Fruit fly (Drosophila melanogaster) whole organism, embryonic: ENCODE data around the gene Lcp65Ae.

ENCODE experiments used
- CG10274 ChIP-seq: fragments of 200-800 bp; sonication (Bioruptor generic); optimal IDR thresholded peaks from 3 replicates; lab custom pipeline; 2017; ENCODE audit warnings: missing biosample characterization, mild to moderate bottlenecking, missing genetic modification characterization
- CG10959 ChIP-seq: fragments of 200-800 bp; sonication (Bioruptor generic); IDR thresholded peaks from 2 replicates; pipeline ENCODE4 v1.3.6; 2022; ENCODE audit warnings: missing biosample characterization, missing genetic modification characterization
- CG11723 ChIP-seq: fragments of 200-800 bp; sonication (Bioruptor generic); optimal IDR thresholded peaks from 2 replicates; lab custom pipeline; 2017; ENCODE audit warnings: missing biosample characterization, mild to moderate bottlenecking, missing genetic modification characterization
- CG12299 ChIP-seq: fragments of 200-800 bp; sonication (Bioruptor generic); optimal IDR thresholded peaks from 2 replicates; lab custom pipeline; 2018; ENCODE audit warnings: missing biosample characterization, mild to moderate bottlenecking, missing genetic modification characterization
- CG12391 ChIP-seq: fragments of 200-800 bp; sonication (Bioruptor generic); optimal IDR thresholded peaks from 3 replicates; lab custom pipeline; 2018; ENCODE audit warnings: missing biosample characterization, mild to moderate bottlenecking, missing genetic modification characterization, moderate library complexity
- CG15269 ChIP-seq: fragments of 200-800 bp; sonication (Bioruptor generic); optimal IDR thresholded peaks from 2 replicates; lab custom pipeline; 2018; ENCODE audit warnings: missing biosample characterization, mild to moderate bottlenecking, missing genetic modification characterization, moderate library complexity
- CG1602 ChIP-seq: fragments of 200-800 bp; sonication (Bioruptor generic); optimal IDR thresholded peaks from 3 replicates; lab custom pipeline; 2016; ENCODE audit warnings: missing biosample characterization, missing genetic modification characterization
- CG1603 ChIP-seq: fragments of 200-800 bp; sonication (Bioruptor generic); optimal IDR thresholded peaks from 2 replicates; lab custom pipeline; 2019; ENCODE audit warnings: missing biosample characterization, mild to moderate bottlenecking, missing genetic modification characterization, moderate library complexity
- CG17328 ChIP-seq: fragments of 200-800 bp; sonication (Bioruptor generic); IDR thresholded peaks from 2 replicates; pipeline ENCODE4 v1.3.6; 2022; ENCODE audit warnings: missing biosample characterization, missing genetic modification characterization
- CG17359 ChIP-seq: fragments of 200-800 bp; sonication (Bioruptor generic); optimal IDR thresholded peaks from 3 replicates; lab custom pipeline; 2018; ENCODE audit warnings: missing biosample characterization, mild to moderate bottlenecking, missing genetic modification characterization, moderate library complexity
- CG17802 ChIP-seq: fragments of 200-800 bp; sonication (Bioruptor generic); optimal IDR thresholded peaks from 2 replicates; lab custom pipeline; 2018; ENCODE audit warnings: missing biosample characterization, mild to moderate bottlenecking, missing genetic modification characterization, moderate library complexity
- CG1832 ChIP-seq: fragments of 200-800 bp; sonication (Bioruptor generic); optimal IDR thresholded peaks from 2 replicates; lab custom pipeline; 2017; ENCODE audit warnings: missing biosample characterization, mild to moderate bottlenecking, missing genetic modification characterization, inconsistent platforms
- CG18476 ChIP-seq: fragments of 200-800 bp; sonication (Bioruptor generic); optimal IDR thresholded peaks from 2 replicates; lab custom pipeline; 2016; ENCODE audit warnings: missing biosample characterization, mild to moderate bottlenecking, missing genetic modification characterization
- CG30431 ChIP-seq: fragments of 200-800 bp; sonication (Bioruptor generic); optimal IDR thresholded peaks from 2 replicates; lab custom pipeline; 2017; ENCODE audit warnings: missing biosample characterization, missing genetic modification characterization
- CG3281 ChIP-seq: fragments of 200-800 bp; sonication (Bioruptor generic); optimal IDR thresholded peaks from 3 replicates; lab custom pipeline; 2017; ENCODE audit warnings: missing biosample characterization, mild to moderate bottlenecking, missing genetic modification characterization
- CG33557 ChIP-seq: fragments of 200-800 bp; sonication (Bioruptor generic); optimal IDR thresholded peaks from 2 replicates; lab custom pipeline; 2019; ENCODE audit warnings: missing biosample characterization, mild to moderate bottlenecking, missing genetic modification characterization, moderate library complexity
- CG5180 ChIP-seq: fragments of 200-800 bp; sonication (Bioruptor generic); optimal IDR thresholded peaks from 3 replicates; lab custom pipeline; 2017; ENCODE audit warnings: missing biosample characterization, missing genetic modification characterization, mild to moderate bottlenecking, moderate library complexity, missing genetic modification reagents
- CG6689 ChIP-seq: fragments of 200-800 bp; sonication (Bioruptor generic); IDR thresholded peaks from 2 replicates; pipeline ENCODE4 v1.3.6; 2022; ENCODE audit warnings: missing biosample characterization, missing genetic modification characterization
- CG6813 ChIP-seq: fragments of 200-800 bp; sonication (Bioruptor generic); optimal IDR thresholded peaks from 2 replicates; lab custom pipeline; 2017; ENCODE audit warnings: missing biosample characterization, missing genetic modification characterization, mild to moderate bottlenecking, moderate library complexity, missing genetic modification reagents
- CG7987 ChIP-seq: fragments of 200-800 bp; sonication (Bioruptor generic); optimal IDR thresholded peaks from 2 replicates; lab custom pipeline; 2018; ENCODE audit warnings: missing biosample characterization, mild to moderate bottlenecking, missing genetic modification characterization, moderate library complexity
- CG8290 ChIP-seq, 3 experiments: fragments of 200-800 bp; sonication (Bioruptor generic); optimal IDR thresholded peaks; 2 replicates each; lab custom pipeline; 2016 to 2019; ENCODE audit warnings: missing biosample characterization in 3 of 3, missing genetic modification characterization in 3 of 3, mild to moderate bottlenecking in 2 of 3, moderate library complexity in 1 of 3
- CG9817 ChIP-seq: fragments of 200-800 bp; sonication (Bioruptor generic); optimal IDR thresholded peaks from 2 replicates; lab custom pipeline; 2018; ENCODE audit warnings: missing biosample characterization, mild to moderate bottlenecking, missing genetic modification characterization, moderate library complexity
- CG9932 ChIP-seq: fragments of 200-800 bp; sonication (Bioruptor generic); IDR thresholded peaks from 2 replicates; pipeline ENCODE4 v1.3.6; 2022; ENCODE audit warnings: missing biosample characterization, missing genetic modification characterization
- Deaf1 ChIP-seq: fragments of 200-800 bp; optimal IDR thresholded peaks from 3 replicates; lab custom pipeline; 2019; ENCODE audit warnings: missing biosample characterization, mild to moderate bottlenecking, missing genetic modification characterization, moderate library complexity
- ERR ChIP-seq: fragments of 200-800 bp; sonication (Bioruptor generic); optimal IDR thresholded peaks from 2 replicates; lab custom pipeline; 2016; ENCODE audit warnings: missing biosample characterization, missing genetic modification characterization
- Elba2 ChIP-seq: fragments of 200-800 bp; sonication (Bioruptor generic); optimal IDR thresholded peaks from 3 replicates; lab custom pipeline; 2016; ENCODE audit warnings: missing biosample characterization, missing genetic modification characterization
- HLH4C ChIP-seq: fragments of 200-800 bp; sonication (Bioruptor generic); IDR thresholded peaks from 3 replicates; pipeline ENCODE4 v1.3.6; 2022; ENCODE audit warnings: missing biosample characterization, missing genetic modification characterization; ENCODE audit not compliant: partially characterized antibody
- Kr ChIP-seq: fragments of 200-800 bp; sonication (Bioruptor generic); optimal IDR thresholded peaks from 2 replicates; lab custom pipeline; 2017; ENCODE audit warnings: missing biosample characterization, mild to moderate bottlenecking, missing genetic modification characterization
- Max ChIP-seq: fragments of 200-800 bp; sonication (Bioruptor generic); optimal IDR thresholded peaks from 2 replicates; lab custom pipeline; 2016; ENCODE audit warnings: missing biosample characterization, mild to moderate bottlenecking, missing genetic modification characterization
- Scr ChIP-seq: fragments of 200-800 bp; sonication (Bioruptor generic); IDR thresholded peaks from 2 replicates; pipeline ENCODE4 v1.3.6; 2022; ENCODE audit warnings: missing biosample characterization, missing genetic modification characterization; ENCODE audit not compliant: partially characterized antibody
- al ChIP-seq: fragments of 200-800 bp; sonication (Bioruptor generic); IDR thresholded peaks from 2 replicates; pipeline ENCODE4 v1.3.6; 2022; ENCODE audit warnings: missing biosample characterization, missing genetic modification characterization
- cad ChIP-seq: fragments of >200 bp; optimal IDR thresholded peaks from 2 replicates; lab custom pipeline; 2017; ENCODE audit warnings: missing biosample characterization, missing genetic modification characterization
- crp ChIP-seq, 2 experiments: fragments of 200-800 bp; sonication (Bioruptor generic); optimal IDR thresholded peaks; 2 replicates in 1 of 2; 3 replicates in 1 of 2; lab custom pipeline; 2017; ENCODE audit warnings: missing biosample characterization in 2 of 2, missing genetic modification characterization in 2 of 2, mild to moderate bottlenecking in 1 of 2, moderate library complexity in 1 of 2
- dysf ChIP-seq: fragments of 200-800 bp; sonication (Bioruptor generic); IDR thresholded peaks from 3 replicates; pipeline ENCODE4 v1.3.6; 2022; ENCODE audit warnings: missing biosample characterization, missing genetic modification characterization
- en ChIP-seq: fragments of 200-800 bp; sonication (Bioruptor generic); optimal IDR thresholded peaks from 2 replicates; lab custom pipeline; 2016; ENCODE audit warnings: missing biosample characterization, missing genetic modification characterization
- esg ChIP-seq: fragments of 200-800 bp; sonication (Bioruptor generic); conservative IDR thresholded peaks from 2 replicates; pipeline ENCODE4 v1.3.6; 2022; ENCODE audit warnings: missing biosample characterization, missing genetic modification characterization
- ewg ChIP-seq: fragments of 200-800 bp; sonication (Bioruptor generic); optimal IDR thresholded peaks from 3 replicates; lab custom pipeline; 2017; ENCODE audit warnings: mild to moderate bottlenecking, missing biosample characterization, missing genetic modification reagents, missing genetic modification characterization
- gcm ChIP-seq: fragments of 200-800 bp; sonication (Bioruptor generic); optimal IDR thresholded peaks from 2 replicates; lab custom pipeline; 2019; ENCODE audit warnings: missing biosample characterization, mild to moderate bottlenecking, missing genetic modification characterization, moderate library complexity
- gsb-n ChIP-seq: fragments of 200-800 bp; sonication (Bioruptor generic); optimal IDR thresholded peaks from 3 replicates; lab custom pipeline; 2018; ENCODE audit warnings: missing biosample characterization, mild to moderate bottlenecking, missing genetic modification characterization
- her ChIP-seq: fragments of 200-800 bp; sonication (Bioruptor generic); optimal IDR thresholded peaks from 2 replicates; lab custom pipeline; 2016; ENCODE audit warnings: missing biosample characterization, missing genetic modification characterization
- insv ChIP-seq, 2 experiments: fragments of 200-800 bp; sonication (Bioruptor generic); optimal IDR thresholded peaks; 3 replicates each; lab custom pipeline; 2016 to 2018; ENCODE audit warnings: missing biosample characterization in 2 of 2, missing genetic modification characterization in 2 of 2
- jigr1 ChIP-seq: fragments of 200-800 bp; sonication (Bioruptor generic); IDR thresholded peaks from 3 replicates; pipeline ENCODE4 v1.3.6; 2022; ENCODE audit warnings: missing biosample characterization, missing genetic modification characterization
- mam ChIP-seq: fragments of 200-800 bp; sonication (Bioruptor generic); optimal IDR thresholded peaks from 3 replicates; lab custom pipeline; 2016; ENCODE audit warnings: missing biosample characterization, missing genetic modification characterization
- nau ChIP-seq: fragments of 200-800 bp; sonication (Bioruptor generic); optimal IDR thresholded peaks from 3 replicates; lab custom pipeline; 2017; ENCODE audit warnings: missing biosample characterization, mild to moderate bottlenecking, missing genetic modification characterization, missing genetic modification reagents
- prd ChIP-seq, 3 experiments: fragments of >200 bp in 2 of 3; fragments of 200-800 bp in 1 of 3; sonication (Bioruptor generic) in 1 of 3; optimal IDR thresholded peaks in 2 of 3; IDR thresholded peaks in 1 of 3; 2 replicates in 2 of 3; 3 replicates in 1 of 3; pipeline versions ENCODE4 v1.3.6 to Lab custom; 2017 to 2022; ENCODE audit warnings: missing biosample characterization in 1 of 3, missing genetic modification characterization in 1 of 3
- pzg ChIP-seq: fragments of 200-800 bp; sonication (Bioruptor generic); optimal IDR thresholded peaks from 3 replicates; lab custom pipeline; 2018; ENCODE audit warnings: missing biosample characterization, mild to moderate bottlenecking, missing genetic modification characterization, moderate library complexity
- sim ChIP-seq: fragments of 200-800 bp; sonication (Bioruptor generic); IDR thresholded peaks from 2 replicates; pipeline ENCODE4 v1.3.6; 2022; ENCODE audit warnings: missing biosample characterization, missing genetic modification characterization
- slou ChIP-seq: fragments of 200-800 bp; sonication (Bioruptor generic); optimal IDR thresholded peaks from 3 replicates; lab custom pipeline; 2016; ENCODE audit warnings: missing biosample characterization, missing genetic modification characterization
- trem ChIP-seq: fragments of 200-800 bp; optimal IDR thresholded peaks from 3 replicates; lab custom pipeline; 2019; ENCODE audit warnings: missing biosample characterization, mild to moderate bottlenecking, missing genetic modification characterization, moderate library complexity

The Lcp65Ae gene

DNA sequence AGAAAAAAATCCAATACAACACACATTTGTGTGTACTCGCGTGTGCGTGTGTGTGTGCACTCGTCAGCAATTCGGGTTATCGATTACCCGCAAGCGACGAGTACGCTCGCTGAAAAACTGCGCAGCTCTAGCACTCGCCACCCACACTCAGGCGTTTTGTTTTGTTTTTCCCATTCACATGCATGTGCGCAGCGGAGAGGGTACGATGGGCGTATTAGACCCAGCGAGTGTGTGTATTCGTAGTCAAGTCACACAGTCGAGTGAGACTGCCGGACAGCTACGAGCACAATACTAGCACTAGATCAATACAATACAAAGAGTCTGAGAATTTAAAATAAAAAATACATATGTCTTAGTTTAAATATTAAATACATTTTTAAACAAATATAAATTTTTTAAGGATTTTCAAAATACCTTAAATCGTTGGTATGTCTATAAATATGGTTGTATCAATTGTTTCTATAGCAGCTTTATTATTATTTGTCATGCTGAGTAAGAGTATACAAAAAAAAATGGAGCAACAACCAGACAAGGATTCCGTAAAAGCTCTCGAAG, 47.0 kb upstream of the Lcp65Ae start, which contains the start of the genes D19B and CG43293 (continued):
- TF ChIP-seq CG1603 (tag; lab: Kevin White, UChicago) (peak; percentile 91), Elba2 (GFP tag; lab: Kevin White, UChicago) (peak; percentile 62), Scr (GFP tag; lab: Robert Waterston, UW) (peak; percentile 53; the same call in 1 of the 2 replicates), CG9817 (peak; percentile 80), CG17359 (tag; lab: Kevin White, UChicago) (peak; percentile 92), CG6689 (GFP tag; lab: Robert Waterston, UW) (peak; percentile 84), insv (GFP tag; optimal IDR thresholded peaks at IDR 0.05; lab: Kevin White, UChicago) (peak in 1 of 2 experiments; percentile 69), nau (GFP tag; lab: Kevin White, UChicago) (no peak), CG7987 (GFP tag; lab: Kevin White, UChicago) (peak; percentile 91), CG11723 (GFP tag; lab: Kevin White, UChicago) (peak; percentile 82), gcm (GFP tag; lab: Kevin White, UChicago) (peak; percentile 83), CG18476 (GFP tag; lab: Kevin White, UChicago) (peak; percentile 74), CG6813 (GFP tag; lab: Kevin White, UChicago) (peak; percentile 86), CG10274 (GFP tag; lab: Kevin White, UChicago) (peak; percentile 80), CG9932 (peak; percentile 95), CG10959 (GFP tag; lab: Robert Waterston, UW) (peak; percentile 81), ERR (GFP tag; lab: Kevin White, UChicago) (peak; percentile 90), her (GFP tag; lab: Kevin White, UChicago) (peak; percentile 88), esg (GFP tag; lab: Robert Waterston, UW) (peak; percentile 84), pzg (GFP tag; lab: Kevin White, UChicago) (peak; percentile 81), CG1832 (GFP tag; lab: Kevin White, UChicago) (no peak), ewg (peak; percentile 90), CG5180 (GFP tag; lab: Kevin White, UChicago) (no peak), trem (tag; lab: Kevin White, UChicago) (peak; percentile 72), CG17328 (GFP tag; lab: Robert Waterston, UW) (peak; percentile 92), gsb-n (peak; percentile 82), al (GFP tag; lab: Robert Waterston, UW) (peak; percentile 83), mam (GFP tag; lab: Kevin White, UChicago) (peak; percentile 94), cad (GFP tag; lab: Kevin White, UChicago) (no peak), CG17802 (tag; lab: Kevin White, UChicago) (peak; percentile 60), CG12299 (peak; percentile 69), en (GFP tag; lab: Kevin White, UChicago) (peak; percentile 33), sim (GFP tag; lab: Robert Waterston, UW) (peak; percentile 69), CG8290 (GFP tag; optimal IDR thresholded peaks at IDR 0.05; lab: Kevin White, UChicago) (peak; percentile 74), CG8290 (tag; optimal IDR thresholded peaks at IDR 0.05; lab: Kevin White, UChicago) (peak in 1 of 2 experiments; percentile 98), Kr (no peak), jigr1 (GFP tag; lab: Robert Waterston, UW) (0 out of 3 replicates have a peak, but pooled peaks have one; percentile 24), CG3281 (GFP tag; lab: Kevin White, UChicago) (peak; percentile 85), slou (GFP tag; lab: Kevin White, UChicago) (peak; percentile 59)
- TF ChIP-seq, all 482 proteins: peak for 431

DNA sequence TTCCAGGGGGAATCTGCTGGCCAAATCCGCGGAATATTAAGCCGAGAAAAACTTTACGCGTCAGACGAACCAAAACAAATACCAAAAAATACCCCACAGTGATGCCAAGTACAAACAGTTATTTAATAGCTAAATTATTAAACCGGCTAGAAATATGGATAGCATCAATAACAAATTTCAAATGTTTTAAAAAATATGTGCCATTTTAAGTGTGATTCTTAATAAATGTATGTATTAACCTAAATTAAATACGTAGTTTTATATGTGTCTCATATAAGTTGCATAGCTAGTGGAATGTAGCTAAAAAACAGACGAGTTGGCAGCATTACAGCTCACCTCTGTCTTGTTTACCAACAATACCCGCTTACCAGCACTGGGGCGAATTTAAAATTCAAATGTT, 43.9 kb upstream of the Lcp65Ae start, which contains the start of gene CG10274:
Gene CG10274 (minus strand): TSS at position 54 of the 400 bp plus-strand sequence.
- TF ChIP-seq CG33557 (peak; percentile 73), Deaf1 (tag; lab: Kevin White, UChicago) (no peak), CG12391 (tag; lab: Kevin White, UChicago) (peak; percentile 89), CG30431 (GFP tag; lab: Kevin White, UChicago) (peak; percentile 16), Max (peak; percentile 74), CG15269 (tag; lab: Kevin White, UChicago) (no peak), CG1602 (GFP tag; lab: Kevin White, UChicago) (peak; percentile 71), HLH4C (GFP tag; lab: Robert Waterston, UW) (no peak), dysf (peak; percentile 66; the same call in 1 of the 3 replicates), crp (GFP tag; optimal IDR thresholded peaks at IDR 0.05; lab: Kevin White, UChicago) (peak in 1 of 2 experiments; percentile 16), prd (optimal IDR thresholded peaks at IDR 0.05; lab: Kevin White, UChicago) (no peak), prd (GFP tag; IDR thresholded peaks at IDR 0.05; lab: Robert Waterston, UW) (peak; percentile 82)
